Fruit fly (Drosophila melanogaster) whole organism, embryonic: ENCODE results near the gene mRpS7.

Experiments used
- Atf6 ChIP-seq: fragments of 200-800 bp; sonication (Bioruptor generic); IDR thresholded peaks from 2 replicates; pipeline ENCODE4 v1.3.6; 2022; ENCODE audit warnings: missing biosample characterization, missing genetic modification characterization
- B-H1 ChIP-seq: fragments of 200-800 bp; sonication (Bioruptor generic); IDR thresholded peaks from 3 replicates; pipeline ENCODE4 v1.3.6; 2022; ENCODE audit warnings: missing biosample characterization, missing genetic modification characterization
- B-H2 ChIP-seq: fragments of 200-800 bp; sonication (Bioruptor generic); optimal IDR thresholded peaks from 2 replicates; lab custom pipeline; 2018; ENCODE audit warnings: missing biosample characterization, mild to moderate bottlenecking, missing genetic modification characterization
- C15 ChIP-seq: fragments of 200-800 bp; sonication (Bioruptor generic); IDR thresholded peaks from 3 replicates; pipeline ENCODE4 v1.3.6; 2022; ENCODE audit warnings: missing biosample characterization, missing genetic modification characterization
- CG11093 ChIP-seq: fragments of 200-800 bp; sonication (Bioruptor generic); IDR thresholded peaks from 3 replicates; pipeline ENCODE4 v1.3.6; 2022; ENCODE audit warnings: missing biosample characterization, missing genetic modification characterization
- CG11504 ChIP-seq: fragments of 200-800 bp; sonication (Bioruptor generic); optimal IDR thresholded peaks from 3 replicates; lab custom pipeline; 2019; ENCODE audit warnings: missing biosample characterization, mild to moderate bottlenecking, missing genetic modification characterization, moderate library complexity
- CG11560 ChIP-seq: fragments of 200-800 bp; sonication (Bioruptor generic); IDR thresholded peaks from 3 replicates; pipeline ENCODE4 v1.3.6; 2022; ENCODE audit warnings: missing biosample characterization, missing genetic modification characterization
- CG12769 ChIP-seq: fragments of 200-800 bp; sonication (Bioruptor generic); optimal IDR thresholded peaks from 2 replicates; lab custom pipeline; 2019; ENCODE audit warnings: missing biosample characterization, mild to moderate bottlenecking, missing genetic modification characterization, moderate library complexity
- CG13775 ChIP-seq: fragments of 200-800 bp; sonication (Bioruptor generic); optimal IDR thresholded peaks from 3 replicates; lab custom pipeline; 2017; ENCODE audit warnings: missing biosample characterization, mild to moderate bottlenecking, missing genetic modification characterization
- CG13894 ChIP-seq: fragments of 200-800 bp; sonication (Bioruptor generic); optimal IDR thresholded peaks from 3 replicates; lab custom pipeline; 2018; ENCODE audit warnings: missing biosample characterization, mild to moderate bottlenecking, missing genetic modification characterization, moderate library complexity
- CG14965 ChIP-seq: fragments of 200-800 bp; sonication (Bioruptor generic); optimal IDR thresholded peaks from 2 replicates; lab custom pipeline; 2016; ENCODE audit warnings: missing biosample characterization, missing genetic modification characterization, borderline replicate concordance
- CG15601 ChIP-seq: fragments of 200-800 bp; sonication (Bioruptor generic); optimal IDR thresholded peaks from 3 replicates; lab custom pipeline; 2019; ENCODE audit warnings: missing biosample characterization, mild to moderate bottlenecking, missing genetic modification characterization, moderate library complexity
- CG15696 ChIP-seq: fragments of 200-800 bp; sonication (Bioruptor generic); optimal IDR thresholded peaks from 2 replicates; lab custom pipeline; 2019; ENCODE audit warnings: missing biosample characterization, mild to moderate bottlenecking, missing genetic modification characterization, moderate library complexity
- CG18619 ChIP-seq: fragments of 200-800 bp; sonication (Bioruptor generic); optimal IDR thresholded peaks from 3 replicates; lab custom pipeline; 2017; ENCODE audit warnings: missing biosample characterization, mild to moderate bottlenecking, missing genetic modification characterization
- CG2199 ChIP-seq: fragments of 200-800 bp; sonication (Bioruptor generic); IDR thresholded peaks from 3 replicates; pipeline ENCODE4 v1.3.6; 2022; ENCODE audit warnings: missing biosample characterization, missing genetic modification characterization
- CG30403 ChIP-seq: fragments of 200-800 bp; sonication (Bioruptor generic); optimal IDR thresholded peaks from 3 replicates; lab custom pipeline; 2016; ENCODE audit warnings: missing biosample characterization, missing genetic modification characterization
- CG32532 ChIP-seq: fragments of 200-800 bp; sonication (Bioruptor generic); IDR thresholded peaks from 2 replicates; pipeline ENCODE4 v1.3.6; 2022; ENCODE audit warnings: missing biosample characterization, missing genetic modification characterization
- CG3281 ChIP-seq: fragments of 200-800 bp; sonication (Bioruptor generic); optimal IDR thresholded peaks from 3 replicates; lab custom pipeline; 2017; ENCODE audit warnings: missing biosample characterization, mild to moderate bottlenecking, missing genetic modification characterization
- CG34422 ChIP-seq: fragments of 200-800 bp; sonication (Bioruptor generic); IDR thresholded peaks from 3 replicates; pipeline ENCODE4 v1.3.6; 2022; ENCODE audit warnings: missing biosample characterization, missing genetic modification characterization
- CG43689 ChIP-seq: fragments of 200-800 bp; sonication (Bioruptor generic); IDR thresholded peaks from 2 replicates; pipeline ENCODE4 v1.3.6; 2022; ENCODE audit warnings: missing biosample characterization, missing genetic modification characterization
- CG4424 ChIP-seq: fragments of 200-800 bp; sonication (Bioruptor generic); optimal IDR thresholded peaks from 3 replicates; lab custom pipeline; 2016; ENCODE audit warnings: missing biosample characterization, missing genetic modification characterization
- CG4854 ChIP-seq: fragments of 200-800 bp; sonication (Bioruptor generic); optimal IDR thresholded peaks from 2 replicates; lab custom pipeline; 2016; ENCODE audit warnings: missing biosample characterization, missing genetic modification characterization, inconsistent platforms
- CG7271 ChIP-seq: fragments of 200-800 bp; sonication (Bioruptor generic); optimal IDR thresholded peaks from 2 replicates; lab custom pipeline; 2018; ENCODE audit warnings: missing biosample characterization, mild to moderate bottlenecking, missing genetic modification characterization, moderate library complexity
- CG7786 ChIP-seq: fragments of 200-800 bp; sonication (Bioruptor generic); optimal IDR thresholded peaks from 2 replicates; lab custom pipeline; 2016; ENCODE audit warnings: missing biosample characterization, missing genetic modification characterization
- Chrac-16 ChIP-seq: fragments of 200-800 bp; sonication (Bioruptor generic); optimal IDR thresholded peaks from 3 replicates; lab custom pipeline; 2016; ENCODE audit warnings: missing biosample characterization, missing genetic modification characterization
- CrebB ChIP-seq: fragments of 200-800 bp; sonication (Bioruptor generic); optimal IDR thresholded peaks from 3 replicates; lab custom pipeline; 2018; ENCODE audit warnings: missing biosample characterization, mild to moderate bottlenecking, missing genetic modification characterization
- D19B ChIP-seq: fragments of 200-800 bp; sonication (Bioruptor generic); optimal IDR thresholded peaks from 2 replicates; lab custom pipeline; 2017; ENCODE audit warnings: missing biosample characterization, mild to moderate bottlenecking, missing genetic modification characterization
- ERR ChIP-seq: fragments of 200-800 bp; sonication (Bioruptor generic); optimal IDR thresholded peaks from 2 replicates; lab custom pipeline; 2016; ENCODE audit warnings: missing biosample characterization, missing genetic modification characterization
- Elba2 ChIP-seq: fragments of 200-800 bp; sonication (Bioruptor generic); optimal IDR thresholded peaks from 3 replicates; lab custom pipeline; 2016; ENCODE audit warnings: missing biosample characterization, missing genetic modification characterization
- Gsc ChIP-seq: fragments of 200-800 bp; sonication (Bioruptor generic); IDR thresholded peaks from 2 replicates; pipeline ENCODE4 v1.3.6; 2022; ENCODE audit warnings: missing biosample characterization, missing genetic modification characterization
- HLHmδ ChIP-seq: fragments of 200-800 bp; sonication (Bioruptor generic); optimal IDR thresholded peaks from 2 replicates; lab custom pipeline; 2018; ENCODE audit warnings: missing biosample characterization, mild to moderate bottlenecking, missing genetic modification characterization, moderate library complexity
- Lim3 ChIP-seq: fragments of 200-800 bp; sonication (Bioruptor generic); IDR thresholded peaks from 2 replicates; pipeline ENCODE4 v1.3.6; 2022; ENCODE audit warnings: missing biosample characterization, missing genetic modification characterization
- Neu2 ChIP-seq: fragments of 200-800 bp; sonication (Bioruptor generic); optimal IDR thresholded peaks from 3 replicates; lab custom pipeline; 2016; ENCODE audit warnings: missing biosample characterization, missing genetic modification characterization, borderline replicate concordance
- Opbp ChIP-seq: fragments of 200-800 bp; sonication (Bioruptor generic); IDR thresholded peaks from 3 replicates; pipeline ENCODE4 v1.3.6; 2022; ENCODE audit warnings: missing biosample characterization, missing genetic modification characterization; ENCODE audit not compliant: partially characterized antibody
- Optix ChIP-seq: fragments of 200-800 bp; sonication (Bioruptor generic); IDR thresholded peaks from 3 replicates; pipeline ENCODE4 v1.3.6; 2022; ENCODE audit warnings: missing biosample characterization, missing genetic modification characterization
- Scr ChIP-seq: fragments of 200-800 bp; sonication (Bioruptor generic); IDR thresholded peaks from 2 replicates; pipeline ENCODE4 v1.3.6; 2022; ENCODE audit warnings: missing biosample characterization, missing genetic modification characterization; ENCODE audit not compliant: partially characterized antibody
- dati ChIP-seq: fragments of 200-800 bp; sonication (Bioruptor generic); IDR thresholded peaks from 2 replicates; pipeline ENCODE4 v1.3.6; 2022; ENCODE audit warnings: missing biosample characterization, missing genetic modification characterization
- eyg ChIP-seq: fragments of 200-800 bp; sonication (Bioruptor generic); optimal IDR thresholded peaks from 3 replicates; lab custom pipeline; 2016; ENCODE audit warnings: missing biosample characterization, missing genetic modification characterization
- ftz-f1 ChIP-seq: fragments of 200-800 bp; sonication (Bioruptor generic); optimal IDR thresholded peaks from 2 replicates; lab custom pipeline; 2016; ENCODE audit warnings: missing biosample characterization, missing genetic modification characterization
- gcm ChIP-seq: fragments of 200-800 bp; sonication (Bioruptor generic); optimal IDR thresholded peaks from 2 replicates; lab custom pipeline; 2019; ENCODE audit warnings: missing biosample characterization, mild to moderate bottlenecking, missing genetic modification characterization, moderate library complexity
- ham ChIP-seq: fragments of 200-800 bp; sonication (Bioruptor generic); IDR thresholded peaks from 2 replicates; pipeline ENCODE4 v1.3.6; 2022; ENCODE audit warnings: missing biosample characterization, missing genetic modification characterization
- lab ChIP-seq: fragments of 200-800 bp; sonication (Bioruptor generic); optimal IDR thresholded peaks from 3 replicates; lab custom pipeline; 2017; ENCODE audit warnings: missing biosample characterization, missing genetic modification characterization, mild to moderate bottlenecking, moderate library complexity, missing genetic modification reagents
- nau ChIP-seq: fragments of 200-800 bp; sonication (Bioruptor generic); optimal IDR thresholded peaks from 3 replicates; lab custom pipeline; 2017; ENCODE audit warnings: missing biosample characterization, mild to moderate bottlenecking, missing genetic modification characterization, missing genetic modification reagents
- nerfin-1 ChIP-seq: fragments of 200-800 bp; sonication (Bioruptor generic); optimal IDR thresholded peaks from 3 replicates; lab custom pipeline; 2019; ENCODE audit warnings: missing biosample characterization, mild to moderate bottlenecking, missing genetic modification characterization, moderate library complexity
- nom ChIP-seq: fragments of 200-800 bp; sonication (Bioruptor generic); optimal IDR thresholded peaks from 2 replicates; lab custom pipeline; 2017; ENCODE audit warnings: missing biosample characterization, missing genetic modification characterization, mild to moderate bottlenecking, moderate library complexity, missing genetic modification reagents
- pros ChIP-seq: fragments of 200-800 bp; sonication (Bioruptor generic); optimal IDR thresholded peaks from 3 replicates; lab custom pipeline; 2019; ENCODE audit warnings: missing biosample characterization, mild to moderate bottlenecking, missing genetic modification characterization, moderate library complexity
- ro ChIP-seq: fragments of 200-800 bp; sonication (Bioruptor generic); IDR thresholded peaks from 2 replicates; pipeline ENCODE4 v1.3.6; 2022; ENCODE audit warnings: missing biosample characterization, missing genetic modification characterization
- tll ChIP-seq, 2 experiments: fragments of 200-800 bp in 1 of 2; fragments of >200 bp in 1 of 2; sonication (Bioruptor generic) in 1 of 2; optimal IDR thresholded peaks; 2 replicates each; lab custom pipeline; 2017 to 2019; ENCODE audit warnings: missing biosample characterization in 2 of 2, missing genetic modification characterization in 2 of 2, mild to moderate bottlenecking in 1 of 2, moderate library complexity in 1 of 2
- tna ChIP-seq: fragments of 200-800 bp; sonication (Bioruptor generic); IDR thresholded peaks from 2 replicates; pipeline ENCODE4 v1.3.6; 2022; ENCODE audit warnings: missing biosample characterization, missing genetic modification characterization; ENCODE audit not compliant: partially characterized antibody
- vnd ChIP-seq: fragments of 200-800 bp; sonication (Bioruptor generic); IDR thresholded peaks from 3 replicates; pipeline ENCODE4 v1.3.6; 2022; ENCODE audit warnings: missing biosample characterization, missing genetic modification characterization; ENCODE audit not compliant: partially characterized antibody
- wor ChIP-seq: fragments of 200-800 bp; sonication (Bioruptor generic); IDR thresholded peaks from 2 replicates; pipeline ENCODE4 v1.3.6; 2022; ENCODE audit warnings: missing biosample characterization, missing genetic modification characterization

The mRpS7 gene

dm6 chr2L:10342471-10342870, 44.0 kb upstream of the mRpS7 start, which contains the start of gene Sps2 (continued):
- TF ChIP-seq ERR (GFP tag; lab: Kevin White, UChicago) (no peak), ro (GFP tag; lab: Robert Waterston, UW) (no peak), CG18619 (GFP tag; lab: Kevin White, UChicago) (no peak), Opbp (peak; percentile 83), CG14965 (GFP tag; lab: Kevin White, UChicago) (no peak), CG11093 (GFP tag; lab: Robert Waterston, UW) (no peak), CG7786 (GFP tag; lab: Kevin White, UChicago) (no peak), B-H1 (GFP tag; lab: Robert Waterston, UW) (no peak), Scr (peak; percentile 82), CG32532 (GFP tag; lab: Robert Waterston, UW) (peak; percentile 37; the same call in 1 of the 2 replicates), wor (GFP tag; lab: Robert Waterston, UW) (no peak), tll (GFP tag; optimal IDR thresholded peaks at IDR 0.05; lab: Kevin White, UChicago) (peak in 1 of 2 experiments; percentile 44), CG4424 (GFP tag; lab: Kevin White, UChicago) (no peak), B-H2 (GFP tag; lab: Kevin White, UChicago) (no peak), CG3281 (GFP tag; lab: Kevin White, UChicago) (no peak), pros (GFP tag; lab: Kevin White, UChicago) (no peak), CG7271 (no peak), CG13894 (tag; lab: Kevin White, UChicago) (no peak), HLHmδ (GFP tag; lab: Kevin White, UChicago) (no peak), CG11560 (no peak), CG11504 (tag; lab: Kevin White, UChicago) (no peak), C15 (no peak), tna (GFP tag; lab: Robert Waterston, UW) (no peak), ftz-f1 (no peak), CG15601 (tag; lab: Kevin White, UChicago) (peak; percentile 30), Elba2 (peak; percentile 23), CG34422 (GFP tag; lab: Robert Waterston, UW) (peak; percentile 48; the same call in 1 of the 3 replicates), Neu2 (GFP tag; lab: Kevin White, UChicago) (no peak), Chrac-16 (GFP tag; lab: Kevin White, UChicago) (no peak), nerfin-1 (tag; lab: Kevin White, UChicago) (no peak), D19B (GFP tag; lab: Kevin White, UChicago) (no peak), CG43689 (GFP tag; lab: Robert Waterston, UW) (no peak), CG12769 (tag; lab: Kevin White, UChicago) (no peak), CG4854 (GFP tag; lab: Kevin White, UChicago) (no peak), ham (GFP tag; lab: Robert Waterston, UW) (no peak), CG30403 (GFP tag; lab: Kevin White, UChicago) (no peak), gcm (GFP tag; lab: Kevin White, UChicago) (no peak), vnd (GFP tag; lab: Robert Waterston, UW) (no peak), CG15696 (no peak), CrebB (tag; lab: Kevin White, UChicago) (no peak), lab (no peak), nau (no peak), CG13775 (GFP tag; lab: Kevin White, UChicago) (no peak), Gsc (no peak), CG2199 (GFP tag; lab: Robert Waterston, UW) (0 out of 3 replicates have a peak, but pooled peaks have one; percentile 27), eyg (no peak), Optix (no peak), nom (no peak), dati (GFP tag; lab: Robert Waterston, UW) (no peak), Lim3 (GFP tag; lab: Robert Waterston, UW) (no peak), Atf6 (GFP tag; lab: Robert Waterston, UW) (no peak)
